Fruit fly (Drosophila melanogaster): ENCODE measurements around the gene Nup153.
A peak's percentile ranks its signal among the peaks of the same experiment; 100 is the strongest.

Nup153 gene

dm6 chrX:16637594-16638485, 38.8 kb downstream of the Nup153 start, which contains the start of gene RpS19a:
Gene RpS19a (plus strand): TSS chrX:16637894.
- TF ChIP-seq Myc (optimal IDR thresholded peaks at IDR 0.05) (no peak), psq (optimal IDR thresholded peaks at IDR 0.05) (peak; percentile 98), h (optimal IDR thresholded peaks at IDR 0.05) (no peak)

DNA sequence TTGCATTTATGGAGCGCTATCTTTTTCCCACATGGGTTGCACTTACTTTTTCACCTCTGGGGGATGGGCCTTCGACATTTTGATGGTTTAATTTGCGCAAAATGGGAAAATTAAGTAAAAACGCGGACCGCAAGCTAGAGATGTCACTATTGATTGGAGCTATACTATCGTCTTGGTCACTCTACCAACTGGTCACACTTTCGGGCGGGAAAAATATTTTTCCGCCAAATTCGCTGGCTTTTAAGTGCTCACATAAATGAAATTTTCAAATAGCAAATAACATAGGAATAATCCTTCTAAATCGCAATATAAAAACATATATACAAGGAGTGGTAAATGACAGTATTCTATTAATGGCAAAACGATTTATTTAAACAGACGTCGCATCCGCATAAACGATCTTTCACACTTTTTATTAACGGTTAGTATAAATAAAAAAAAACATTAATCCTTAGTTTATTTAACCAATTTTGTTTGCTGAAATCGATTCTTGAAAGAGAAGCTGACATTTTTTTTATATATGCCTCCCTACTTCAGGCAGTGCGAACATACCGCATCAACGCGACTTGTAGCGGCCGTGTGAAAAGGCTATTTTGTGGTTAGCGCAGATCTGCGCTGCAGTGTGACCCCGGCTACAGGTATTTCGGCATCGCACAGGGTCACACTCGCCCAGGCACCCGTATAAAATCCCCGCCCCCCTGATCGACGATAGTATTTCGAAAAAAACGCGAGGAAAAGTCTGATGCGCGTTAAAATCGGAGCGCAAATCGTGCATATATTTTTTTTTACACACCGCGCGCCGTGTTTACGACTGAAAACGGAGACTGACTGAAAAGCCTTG, 41.4 kb downstream of the Nup153 start, which contains the start of the genes SNRPG and mthl1:
Gene SNRPG (minus strand): TSS at position 160 of the 841 bp plus-strand sequence.
Gene mthl1 (plus strand): TSS at position 709 of the 841 bp plus-strand sequence.
- TF ChIP-seq Myc (optimal IDR thresholded peaks at IDR 0.05), result no peak
- TF ChIP-seq insv (optimal IDR thresholded peaks at IDR 0.05), result no peak
- TF ChIP-seq h (optimal IDR thresholded peaks at IDR 0.05), result no peak
- TF ChIP-seq ttk (optimal IDR thresholded peaks at IDR 0.05), result no peak
- TF ChIP-seq psq (optimal IDR thresholded peaks at IDR 0.05), result no peak
- TF ChIP-seq Sin3A (optimal IDR thresholded peaks at IDR 0.05), result no peak

dm6 chrX:16641101-16641420, 42.0 kb downstream of the Nup153 start:
- TF ChIP-seq Myc (optimal IDR thresholded peaks at IDR 0.05) (no peak), Sin3A (optimal IDR thresholded peaks at IDR 0.05) (no peak), ttk (optimal IDR thresholded peaks at IDR 0.05) (no peak), insv (optimal IDR thresholded peaks at IDR 0.05) (no peak)

- TF ChIP-seq Myc (optimal IDR thresholded peaks at IDR 0.05) (no peak), h (optimal IDR thresholded peaks at IDR 0.05) (no peak), ttk (optimal IDR thresholded peaks at IDR 0.05) (no peak), insv (optimal IDR thresholded peaks at IDR 0.05) (no peak), psq (optimal IDR thresholded peaks at IDR 0.05) (no peak), Sin3A (optimal IDR thresholded peaks at IDR 0.05) (no peak)
Measured at dm6 chrX:16643363-16643946, 44.4 kb downstream of the Nup153 start.

DNA sequence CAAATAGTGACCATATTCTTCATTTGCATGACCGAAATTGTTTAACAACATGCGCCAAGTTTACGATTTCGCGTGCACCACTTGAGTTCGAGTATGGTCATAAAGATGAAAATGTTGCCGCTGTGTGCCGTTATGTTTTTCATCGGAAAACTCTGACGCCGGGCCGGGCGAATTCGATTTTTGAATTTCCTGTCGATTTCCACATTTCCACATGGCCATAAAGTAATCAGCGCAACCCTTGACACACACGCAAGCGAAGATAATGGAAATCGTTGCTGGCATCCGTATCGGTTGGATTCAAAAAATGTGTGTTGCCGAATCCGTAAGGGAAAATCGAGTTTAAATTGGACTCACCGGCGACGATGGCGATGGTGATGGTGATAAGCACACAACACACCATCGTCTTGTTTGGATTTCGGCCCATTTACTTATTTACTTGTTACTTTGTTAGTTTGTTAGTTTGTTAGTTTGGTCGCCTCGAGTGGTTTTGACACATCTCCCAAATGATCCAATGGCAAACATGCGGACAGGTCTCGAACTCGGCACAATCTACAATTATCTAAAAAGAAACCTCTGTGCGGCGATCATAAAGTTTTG, 45.6 kb downstream of the Nup153 start:
- TF ChIP-seq ttk (optimal IDR thresholded peaks at IDR 0.05), result no peak
- no peak for TF ChIP-seq Sin3A (optimal IDR thresholded peaks at IDR 0.05)
- no peak for TF ChIP-seq insv (optimal IDR thresholded peaks at IDR 0.05)
- TF ChIP-seq Myc (optimal IDR thresholded peaks at IDR 0.05), result no peak
- no peak for TF ChIP-seq psq (optimal IDR thresholded peaks at IDR 0.05)
- no peak for TF ChIP-seq h (optimal IDR thresholded peaks at IDR 0.05)

dm6 chrX:16645472-16645871, 46.4 kb downstream of the Nup153 start:
- no peak for TF ChIP-seq Sin3A (optimal IDR thresholded peaks at IDR 0.05)

DNA sequence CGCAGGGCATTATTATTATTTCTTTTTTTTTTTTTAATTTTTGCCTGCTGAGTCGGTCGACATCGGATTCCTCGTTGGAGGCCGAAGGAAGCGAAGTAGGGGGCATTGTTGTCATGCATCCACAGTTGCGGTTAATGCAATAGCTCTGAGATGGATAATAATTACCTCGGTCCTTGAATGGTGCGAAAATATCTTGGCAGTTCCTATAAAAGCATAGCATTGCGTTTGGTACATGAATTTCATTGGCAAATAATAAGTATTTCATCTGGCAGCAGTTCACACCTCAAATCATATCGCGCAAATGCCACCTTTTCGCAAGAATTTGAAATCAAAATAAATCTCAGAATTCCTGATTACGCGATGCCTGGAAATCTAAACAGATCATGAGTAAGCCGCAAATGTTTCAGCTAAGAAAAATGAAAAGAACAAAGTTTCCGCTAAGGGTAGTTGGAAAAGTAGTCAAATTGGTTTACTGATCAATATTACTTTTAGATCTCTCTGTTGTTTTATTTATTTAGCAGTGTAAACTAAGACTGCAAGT, 48.1 kb downstream of the Nup153 start:
- no peak for TF ChIP-seq ttk (optimal IDR thresholded peaks at IDR 0.05)
- no peak for TF ChIP-seq h (optimal IDR thresholded peaks at IDR 0.05)
- no peak for TF ChIP-seq Sin3A (optimal IDR thresholded peaks at IDR 0.05)
- TF ChIP-seq Myc (optimal IDR thresholded peaks at IDR 0.05), result no peak
- TF ChIP-seq psq (optimal IDR thresholded peaks at IDR 0.05), result no peak
- TF ChIP-seq insv (optimal IDR thresholded peaks at IDR 0.05), result no peak

DNA sequence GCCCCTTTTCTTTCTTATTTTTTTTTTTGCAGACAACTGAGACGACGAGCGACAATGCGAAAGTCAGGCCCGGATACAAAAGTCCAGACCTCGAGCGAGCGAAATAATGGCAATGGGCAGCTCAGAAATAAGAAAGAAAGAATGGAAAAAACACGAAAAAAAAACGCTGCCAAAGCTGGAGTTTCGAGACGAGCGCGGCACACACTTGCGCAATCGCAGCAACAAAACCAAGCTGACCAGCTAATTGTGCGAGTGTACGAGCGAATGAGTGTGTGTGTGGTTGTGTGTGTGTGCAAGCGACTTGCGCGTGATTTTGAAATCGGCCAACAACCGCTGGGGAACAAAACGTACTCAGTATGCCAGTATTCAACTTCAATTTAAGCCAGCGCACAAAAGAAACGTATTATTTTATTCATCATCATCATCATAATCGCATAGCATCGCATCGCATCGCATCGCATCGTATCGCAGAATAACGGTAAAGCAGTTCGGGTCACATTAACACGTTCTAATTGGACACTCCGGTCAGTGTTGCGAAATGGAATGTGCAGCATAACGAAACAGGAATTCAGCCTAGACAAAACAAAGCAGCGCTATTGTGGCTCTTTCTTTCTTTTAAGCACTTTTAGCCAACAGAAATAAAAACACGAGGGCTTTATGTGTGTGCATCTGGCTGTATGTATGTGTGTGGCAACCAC, 48.8 kb downstream of the Nup153 start:
- TF ChIP-seq Sin3A (optimal IDR thresholded peaks at IDR 0.05) (no peak), ttk (optimal IDR thresholded peaks at IDR 0.05) (no peak), insv (optimal IDR thresholded peaks at IDR 0.05) (no peak), h (optimal IDR thresholded peaks at IDR 0.05) (no peak), psq (optimal IDR thresholded peaks at IDR 0.05) (no peak), Myc (optimal IDR thresholded peaks at IDR 0.05) (no peak)

DNA sequence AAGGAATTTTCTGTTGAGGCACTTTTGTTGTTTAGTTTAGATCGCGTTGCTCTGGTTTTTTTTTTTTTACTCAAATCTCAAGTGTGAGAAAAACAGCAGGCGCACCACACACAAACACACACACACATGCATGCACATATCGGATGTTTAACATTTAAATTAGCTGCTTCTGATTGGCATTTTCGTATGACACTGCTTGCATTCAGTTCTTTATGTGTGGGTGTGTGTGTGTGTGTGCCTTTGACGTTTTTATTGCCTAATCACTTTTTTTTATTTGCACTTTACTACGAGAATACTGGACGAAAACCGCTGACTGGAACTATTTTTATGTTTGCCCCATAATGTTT, 49.4 kb downstream of the Nup153 start:
- no peak for TF ChIP-seq h (optimal IDR thresholded peaks at IDR 0.05)
- no peak for TF ChIP-seq Sin3A (optimal IDR thresholded peaks at IDR 0.05)
- no peak for TF ChIP-seq insv (optimal IDR thresholded peaks at IDR 0.05)
- TF ChIP-seq Myc (optimal IDR thresholded peaks at IDR 0.05), result no peak
- no peak for TF ChIP-seq ttk (optimal IDR thresholded peaks at IDR 0.05)
- TF ChIP-seq psq (optimal IDR thresholded peaks at IDR 0.05), result no peak

DNA sequence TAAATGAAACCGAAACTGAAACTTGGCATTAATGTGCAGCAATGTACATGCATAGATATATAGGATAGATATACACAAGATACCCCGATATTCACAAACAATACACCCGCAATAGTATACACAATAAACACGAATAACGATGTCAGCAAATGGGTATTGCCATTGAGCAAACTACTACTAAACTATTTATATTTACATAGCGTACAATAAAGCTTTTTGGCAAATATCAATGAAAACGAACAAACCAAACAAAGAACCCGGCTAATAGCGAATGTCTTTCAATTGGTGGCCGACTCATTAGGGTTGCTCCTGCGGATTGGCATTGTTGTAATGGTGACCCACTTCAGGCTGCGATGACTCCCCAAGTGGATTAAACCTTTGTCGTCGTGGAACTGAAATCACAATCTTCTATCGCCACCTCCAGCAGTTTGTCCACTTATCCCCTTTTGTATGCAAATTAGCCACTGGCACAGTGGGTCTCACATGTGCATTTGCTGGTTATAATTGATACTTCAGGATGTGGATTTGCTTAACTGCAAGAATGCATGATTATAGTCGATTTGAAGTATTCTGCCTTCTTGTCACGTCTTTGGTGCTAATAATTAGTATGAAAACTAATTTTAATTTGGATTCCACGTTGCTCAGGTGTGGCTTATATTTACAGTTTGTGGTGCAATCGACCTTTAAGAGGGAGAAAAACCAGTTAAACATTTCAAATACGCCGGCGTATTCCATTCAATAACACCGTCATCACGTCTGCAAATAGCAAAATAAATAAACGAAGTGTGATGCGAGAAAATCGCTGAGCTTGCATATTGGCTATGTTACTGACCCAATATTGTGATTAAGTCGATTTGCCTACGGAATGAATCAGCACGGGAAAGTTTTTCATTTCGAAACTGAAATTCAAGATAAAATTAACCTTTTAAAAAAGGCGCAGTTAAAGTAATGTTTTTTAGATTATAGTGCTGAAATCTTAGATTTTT, 51.3 kb downstream of the Nup153 start:
- TF ChIP-seq psq (optimal IDR thresholded peaks at IDR 0.05) (no peak), Sin3A (optimal IDR thresholded peaks at IDR 0.05) (no peak), h (optimal IDR thresholded peaks at IDR 0.05) (no peak), Myc (optimal IDR thresholded peaks at IDR 0.05) (no peak), ttk (optimal IDR thresholded peaks at IDR 0.05) (no peak), insv (optimal IDR thresholded peaks at IDR 0.05) (no peak)
